Worm (Caenorhabditis elegans): Measurements from ENCODE around the gene R08C7.8.

R08C7.8 gene

DNA sequence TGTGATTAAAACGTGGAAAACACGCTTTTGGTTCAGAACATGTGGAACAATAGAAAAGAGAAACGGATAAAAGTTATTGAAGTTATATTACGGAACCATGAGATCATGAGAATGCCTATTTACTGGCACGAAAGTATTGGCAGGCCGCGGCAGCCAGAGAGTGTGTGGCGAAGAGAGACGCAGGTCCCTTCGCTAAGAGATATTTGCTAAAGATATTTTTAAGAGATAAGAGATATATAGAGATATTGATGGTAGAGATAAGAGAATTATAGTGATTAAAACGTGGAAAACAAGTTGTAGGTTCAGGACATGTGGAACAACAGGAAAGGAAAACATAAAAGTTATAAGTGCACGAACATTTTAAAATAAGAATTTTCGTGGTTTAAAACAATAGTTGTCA is 3.5 kb upstream of the R08C7.8 start:
- no peak for TF ChIP-seq nhr-12 (tag; optimal IDR thresholded peaks at IDR 0.05)
- peak; percentile 92 for TF ChIP-seq elt-1 (tag; optimal IDR thresholded peaks at IDR 0.05; ENCODE audit: borderline replicate concordance, insufficient read depth)
- peak; percentile 56 for TF ChIP-seq ham-2 (GFP tag; optimal IDR thresholded peaks at IDR 0.05)

DNA sequence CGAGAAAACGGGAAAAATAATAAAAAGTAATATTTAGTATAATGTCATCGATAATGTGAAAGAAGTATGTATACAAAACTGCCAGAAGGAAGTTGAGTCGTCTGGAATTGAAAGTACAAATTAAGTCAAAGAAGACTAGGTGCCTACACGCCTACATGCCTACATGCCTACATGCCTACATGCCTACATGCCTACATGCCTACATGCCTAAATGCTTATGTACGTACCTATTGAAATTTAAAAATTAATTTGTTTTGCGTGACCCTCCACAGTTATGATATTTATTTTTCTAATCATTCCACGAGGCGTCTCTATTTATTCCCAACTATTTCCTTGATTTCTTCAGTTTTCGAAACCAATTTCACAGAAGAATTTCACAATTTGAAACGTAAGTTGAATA is 4.4 kb downstream of the R08C7.8 start, which contains the start of the genes str-185 and R08C7.5:
str-185 (minus strand) TSS at position 101 of the 400 bp plus-strand sequence.
R08C7.5 (plus strand) TSS at position 329 of the 400 bp plus-strand sequence.
- TF ChIP-seq blmp-1 (tag; optimal IDR thresholded peaks at IDR 0.05) = no peak
- no peak for TF ChIP-seq mls-2 (tag; optimal IDR thresholded peaks at IDR 0.05)
- TF ChIP-seq lin-32 (GFP tag; optimal IDR thresholded peaks at IDR 0.05) = no peak
- TF ChIP-seq cnd-1 (tag; optimal IDR thresholded peaks at IDR 0.05) = no peak
- no peak for TF ChIP-seq mab-5 (tag; optimal IDR thresholded peaks at IDR 0.05)
- no peak for TF ChIP-seq nhr-12 (tag; optimal IDR thresholded peaks at IDR 0.05)
- no peak for TF ChIP-seq ztf-11 (tag; optimal IDR thresholded peaks at IDR 0.05)
- no peak for TF ChIP-seq zip-8 (tag; optimal IDR thresholded peaks at IDR 0.05)
- no peak for TF ChIP-seq ceh-43 (GFP tag; optimal IDR thresholded peaks at IDR 0.05)
- no peak for TF ChIP-seq ham-2 (GFP tag; optimal IDR thresholded peaks at IDR 0.05)
- no peak for TF ChIP-seq ceh-83 (GFP tag; optimal IDR thresholded peaks at IDR 0.05)
- TF ChIP-seq nhr-76 (tag; optimal IDR thresholded peaks at IDR 0.05) = no peak
- no peak for TF ChIP-seq snpc-4 (tag; optimal IDR thresholded peaks at IDR 0.05)
- no peak for TF ChIP-seq pha-4 (tag; optimal IDR thresholded peaks at IDR 0.05)

DNA sequence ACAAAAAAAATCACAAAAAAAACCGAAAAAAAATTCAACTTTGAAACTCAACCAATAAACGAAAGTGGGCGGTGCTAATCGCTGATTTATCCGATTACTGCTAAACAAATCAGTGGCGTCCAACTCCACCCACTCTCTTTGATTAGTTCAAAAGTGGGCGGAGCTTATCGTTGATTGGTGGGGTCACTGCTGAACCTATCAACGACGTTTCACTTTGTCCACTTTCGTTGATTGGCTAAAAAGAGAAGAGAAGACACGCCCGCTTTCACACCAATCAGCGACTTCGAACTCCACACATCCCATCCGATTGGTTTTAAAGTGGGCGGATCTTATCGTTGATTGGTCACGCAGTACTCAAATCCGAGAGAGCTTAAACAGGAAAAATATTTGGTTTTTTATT is 10.5 kb downstream of the R08C7.8 start:
- TF ChIP-seq unc-39 (tag; optimal IDR thresholded peaks at IDR 0.05) = no peak
- TF ChIP-seq blmp-1 (tag; optimal IDR thresholded peaks at IDR 0.05) = no peak
- TF ChIP-seq lin-32 (GFP tag; optimal IDR thresholded peaks at IDR 0.05) = no peak
- TF ChIP-seq ceh-39 (tag; optimal IDR thresholded peaks at IDR 0.05) = no peak
- TF ChIP-seq sptf-1 (tag; optimal IDR thresholded peaks at IDR 0.05) = no peak
- no peak for TF ChIP-seq nhr-28 (tag; optimal IDR thresholded peaks at IDR 0.05)
- TF ChIP-seq lsy-2 (tag; optimal IDR thresholded peaks at IDR 0.05) = no peak
- no peak for TF ChIP-seq lin-13 (tag; optimal IDR thresholded peaks at IDR 0.05)
- TF ChIP-seq tbx-8 (GFP tag; optimal IDR thresholded peaks at IDR 0.05) = no peak
- TF ChIP-seq nhr-237 (tag; optimal IDR thresholded peaks at IDR 0.05) = no peak
- no peak for TF ChIP-seq ceh-43 (GFP tag; optimal IDR thresholded peaks at IDR 0.05)
- TF ChIP-seq drap-1 (GFP tag; optimal IDR thresholded peaks at IDR 0.05) = no peak
- no peak for TF ChIP-seq cnd-1 (tag; optimal IDR thresholded peaks at IDR 0.05)
- no peak for TF ChIP-seq zip-8 (tag; optimal IDR thresholded peaks at IDR 0.05)
- no peak for TF ChIP-seq pha-4 (tag; optimal IDR thresholded peaks at IDR 0.05)
- TF ChIP-seq ceh-83 (GFP tag; optimal IDR thresholded peaks at IDR 0.05) = no peak
- no peak for TF ChIP-seq ztf-11 (tag; optimal IDR thresholded peaks at IDR 0.05)
- no peak for TF ChIP-seq hlh-1 (tag; optimal IDR thresholded peaks at IDR 0.05)
- no peak for TF ChIP-seq mab-5 (tag; optimal IDR thresholded peaks at IDR 0.05)

DNA sequence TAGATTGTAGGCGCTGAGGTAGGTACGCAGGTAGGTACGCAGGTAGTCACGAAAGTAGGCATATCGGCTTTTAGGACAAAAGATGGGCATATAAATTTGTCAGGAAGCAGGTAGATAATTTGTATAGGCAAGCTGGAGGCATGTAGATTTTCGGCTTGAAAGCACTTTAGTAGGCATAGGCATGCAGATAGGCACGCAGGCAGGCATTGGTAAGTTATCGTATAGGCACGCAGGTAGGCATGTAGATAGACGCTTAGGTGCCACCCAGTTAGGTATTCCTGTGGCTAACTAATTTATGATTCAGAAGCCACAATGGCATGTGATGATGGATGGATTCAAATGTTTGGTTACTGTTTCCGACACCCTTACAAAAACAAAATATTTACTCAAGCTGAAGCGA is 11.3 kb downstream of the R08C7.8 start:
- no peak for TF ChIP-seq drap-1 (GFP tag; optimal IDR thresholded peaks at IDR 0.05)
- TF ChIP-seq unc-120 (tag; optimal IDR thresholded peaks at IDR 0.05; ENCODE audit: poor library complexity, severe bottlenecking) = no peak
- TF ChIP-seq flh-1 (GFP tag; optimal IDR thresholded peaks at IDR 0.05) = no peak
- TF ChIP-seq nhr-76 (tag; optimal IDR thresholded peaks at IDR 0.05) = no peak
- no peak for TF ChIP-seq elt-1 (tag; optimal IDR thresholded peaks at IDR 0.05; ENCODE audit: borderline replicate concordance, insufficient read depth)
- no peak for TF ChIP-seq cnd-1 (tag; optimal IDR thresholded peaks at IDR 0.05)
- TF ChIP-seq mep-1 (tag; optimal IDR thresholded peaks at IDR 0.05) = no peak
- TF ChIP-seq nhr-12 (tag; optimal IDR thresholded peaks at IDR 0.05) = no peak
- no peak for TF ChIP-seq snpc-4 (tag; optimal IDR thresholded peaks at IDR 0.05)
- TF ChIP-seq unc-39 (tag; optimal IDR thresholded peaks at IDR 0.05) = no peak
- TF ChIP-seq ztf-11 (tag; optimal IDR thresholded peaks at IDR 0.05) = no peak
- TF ChIP-seq mab-5 (tag; optimal IDR thresholded peaks at IDR 0.05) = no peak
- no peak for TF ChIP-seq mls-2 (tag; optimal IDR thresholded peaks at IDR 0.05)
- TF ChIP-seq lin-32 (GFP tag; optimal IDR thresholded peaks at IDR 0.05) = no peak
- no peak for TF ChIP-seq ces-1 (GFP tag; optimal IDR thresholded peaks at IDR 0.05)
- no peak for TF ChIP-seq nhr-28 (tag; optimal IDR thresholded peaks at IDR 0.05)
- TF ChIP-seq zip-8 (tag; optimal IDR thresholded peaks at IDR 0.05) = no peak
- TF ChIP-seq pha-4 (tag; optimal IDR thresholded peaks at IDR 0.05) = no peak
- TF ChIP-seq sptf-1 (tag; optimal IDR thresholded peaks at IDR 0.05) = no peak
- no peak for TF ChIP-seq lin-13 (tag; optimal IDR thresholded peaks at IDR 0.05)

- TF ChIP-seq unc-120 (tag; optimal IDR thresholded peaks at IDR 0.05; ENCODE audit: poor library complexity, severe bottlenecking) = no peak
Observed at ce11 chrIV:4422029-4422428, 12.3 kb downstream of the R08C7.8 start, which contains the start of gene clec-175. clec-175 (plus strand) TSS chrIV:4422329.
